Worm (Caenorhabditis elegans) whole organism, L1 larva: ENCODE results near the gene T01B7.5.
A peak's percentile ranks its signal among the peaks of the same experiment; 100 is the strongest.

Experiments used
- blmp-1 ChIP-seq: fragments of 150-350 bp; optimal IDR thresholded peaks from 2 replicates; lab custom pipeline; 2014; ENCODE audit warnings: missing biosample characterization, missing genetic modification characterization
- ceh-82 ChIP-seq, 3 experiments: fragments of 150-350 bp in 1 of 3; sonication (generic microtip) in 2 of 3; optimal IDR thresholded peaks; 2 replicates each; lab custom pipeline; 2014 to 2017; ENCODE audit warnings: missing biosample characterization in 3 of 3, missing genetic modification characterization in 3 of 3
- ceh-90 ChIP-seq: sonication (generic microtip); optimal IDR thresholded peaks from 2 replicates; lab custom pipeline; 2016; ENCODE audit warnings: missing genetic modification characterization, missing compliant biosample characterization
- dpl-1 ChIP-seq, 3 experiments: fragments of 150-350 bp in 2 of 3; sonication (generic microtip) in 1 of 3; optimal IDR thresholded peaks; 2 replicates each; lab custom pipeline; 2014 to 2017; ENCODE audit warnings: missing biosample characterization in 3 of 3, missing genetic modification characterization in 3 of 3, missing genetic modification reagents in 3 of 3
- elt-2 ChIP-seq: sonication (generic microtip); optimal IDR thresholded peaks from 2 replicates; lab custom pipeline; 2016; ENCODE audit warnings: missing genetic modification characterization, mild to moderate bottlenecking, inconsistent platforms, missing compliant biosample characterization, missing genetic modification reagents
- fkh-8 ChIP-seq: sonication (generic microtip); optimal IDR thresholded peaks from 2 replicates; lab custom pipeline; 2016; ENCODE audit warnings: mild to moderate bottlenecking, missing genetic modification characterization, missing compliant biosample characterization
- pqm-1 ChIP-seq: sonication (generic microtip); optimal IDR thresholded peaks from 3 replicates; lab custom pipeline; 2017; ENCODE audit warnings: missing biosample characterization, missing genetic modification characterization
- skn-1 ChIP-seq: fragments of 150-350 bp; optimal IDR thresholded peaks from 2 replicates; lab custom pipeline; 2014; ENCODE audit warnings: missing biosample characterization, missing genetic modification characterization
- unc-30 ChIP-seq: sonication (generic microtip); optimal IDR thresholded peaks from 2 replicates; lab custom pipeline; 2017; ENCODE audit warnings: missing biosample characterization, missing genetic modification characterization
- ztf-11 ChIP-seq, 2 experiments: sonication (generic microtip); optimal IDR thresholded peaks; 2 replicates each; lab custom pipeline; 2016 to 2017; ENCODE audit warnings: missing genetic modification characterization in 2 of 2, missing biosample characterization in 1 of 2, missing compliant biosample characterization in 1 of 2
- ztf-4 ChIP-seq: fragments of 150-350 bp; optimal IDR thresholded peaks from 2 replicates; lab custom pipeline; 2014; ENCODE audit warnings: missing biosample characterization, missing genetic modification characterization

DNA sequence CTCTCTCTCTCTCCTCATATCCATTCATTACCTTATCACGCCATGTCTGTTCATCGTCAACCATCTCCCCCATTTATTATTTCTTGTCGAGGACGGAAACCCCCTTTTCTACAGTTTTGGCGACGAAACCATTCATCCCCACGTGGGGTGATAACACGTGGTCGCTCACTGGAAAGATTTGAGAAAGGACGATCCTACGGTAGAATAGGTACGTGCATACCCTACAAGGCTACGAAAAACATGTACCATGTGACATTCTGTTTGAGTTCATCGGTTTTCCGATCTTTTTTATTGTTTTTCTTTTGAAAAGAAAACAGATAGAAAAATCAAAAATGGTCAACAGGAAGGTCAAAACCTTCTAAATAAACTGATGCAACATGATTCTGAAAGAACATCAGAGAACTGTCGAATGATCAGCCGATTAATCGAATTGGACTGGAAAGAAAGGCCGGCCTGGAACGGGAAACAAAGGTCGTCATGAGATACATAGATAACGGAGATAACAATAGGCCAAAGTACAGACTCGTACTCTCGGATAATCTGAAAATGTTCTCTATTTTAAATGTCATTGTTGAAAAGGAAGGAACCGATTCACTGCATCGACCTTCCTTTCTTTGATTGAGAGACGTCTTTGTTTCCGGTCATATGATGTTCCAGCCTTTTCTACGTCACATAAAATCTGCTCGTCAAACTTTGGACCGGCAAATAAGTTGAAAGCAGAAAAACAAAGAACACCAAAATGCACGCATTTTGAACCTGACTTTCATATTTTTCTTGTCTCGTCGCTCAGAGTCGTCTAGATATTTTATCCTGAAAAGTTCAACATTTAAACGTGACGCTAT is 25.6 kb downstream of the T01B7.5 start:
- TF ChIP-seq elt-2 (tag; lab: Kevin White, UChicago) (no peak), unc-30 (tag; lab: Kevin White, UChicago) (no peak), ceh-90 (tag; lab: Kevin White, UChicago) (no peak), pqm-1 (tag; lab: Kevin White, UChicago) (no peak), ceh-82 (tag; optimal IDR thresholded peaks at IDR 0.05; lab: Kevin White, UChicago) (no peak), ztf-4 (tag; lab: Kevin White, UChicago) (peak; percentile 55), ztf-11 (tag; optimal IDR thresholded peaks at IDR 0.05; lab: Kevin White, UChicago) (no peak), fkh-8 (no peak), dpl-1 (GFP tag; optimal IDR thresholded peaks at IDR 0.05; lab: Kevin White, UChicago) (peak in 2 of 3 experiments; percentile 19 to 31), blmp-1 (tag; lab: Kevin White, UChicago) (peak; percentile 91), skn-1 (tag; lab: Kevin White, UChicago) (peak; percentile 53)
